Fruit fly (Drosophila melanogaster) whole organism, embryonic: Measurements from ENCODE around the gene CG13365.

Experiments used
- Adf1 ChIP-seq: fragments of 200-800 bp; sonication (Bioruptor generic); IDR thresholded peaks from 2 replicates; pipeline ENCODE4 v1.3.6; 2022; ENCODE audit warnings: missing biosample characterization, missing genetic modification characterization
- Antp ChIP-seq: fragments of 200-800 bp; sonication (Bioruptor generic); optimal IDR thresholded peaks from 3 replicates; lab custom pipeline; 2016; ENCODE audit warnings: missing biosample characterization, missing genetic modification characterization
- CG10979 ChIP-seq: fragments of 200-800 bp; sonication (Bioruptor generic); optimal IDR thresholded peaks from 2 replicates; lab custom pipeline; 2018; ENCODE audit warnings: missing biosample characterization, mild to moderate bottlenecking, missing genetic modification characterization, moderate library complexity
- CG11398 ChIP-seq: fragments of 200-800 bp; sonication (Bioruptor generic); optimal IDR thresholded peaks from 2 replicates; lab custom pipeline; 2016; ENCODE audit warnings: missing biosample characterization, missing genetic modification characterization
- CG14014 ChIP-seq: fragments of 200-800 bp; sonication (Bioruptor generic); IDR thresholded peaks from 2 replicates; pipeline ENCODE4 v1.3.6; 2022; ENCODE audit warnings: missing biosample characterization, missing genetic modification characterization
- CG14710 ChIP-seq: fragments of 200-800 bp; sonication (Bioruptor generic); optimal IDR thresholded peaks from 3 replicates; lab custom pipeline; 2019; ENCODE audit warnings: missing biosample characterization, mild to moderate bottlenecking, missing genetic modification characterization, moderate library complexity
- CG17385 ChIP-seq: fragments of 200-800 bp; sonication (Bioruptor generic); optimal IDR thresholded peaks from 3 replicates; lab custom pipeline; 2018; ENCODE audit warnings: missing biosample characterization, mild to moderate bottlenecking, missing genetic modification characterization
- CG18619 ChIP-seq: fragments of 200-800 bp; sonication (Bioruptor generic); optimal IDR thresholded peaks from 3 replicates; lab custom pipeline; 2017; ENCODE audit warnings: missing biosample characterization, mild to moderate bottlenecking, missing genetic modification characterization
- CG2202 ChIP-seq: fragments of 200-800 bp; sonication (Bioruptor generic); optimal IDR thresholded peaks from 2 replicates; lab custom pipeline; 2018; ENCODE audit warnings: missing biosample characterization, mild to moderate bottlenecking, missing genetic modification characterization
- CG3726 ChIP-seq: fragments of 200-800 bp; sonication (Bioruptor generic); IDR thresholded peaks from 3 replicates; pipeline ENCODE4, ENCODE4 v1.3.6; 2022; ENCODE audit warnings: missing biosample characterization, missing genetic modification characterization
- CG4424 ChIP-seq: fragments of 200-800 bp; sonication (Bioruptor generic); optimal IDR thresholded peaks from 3 replicates; lab custom pipeline; 2016; ENCODE audit warnings: missing biosample characterization, missing genetic modification characterization
- CG4820 ChIP-seq: fragments of 200-800 bp; sonication (Bioruptor generic); optimal IDR thresholded peaks from 3 replicates; lab custom pipeline; 2016; ENCODE audit warnings: missing biosample characterization, missing genetic modification characterization
- CG6175 ChIP-seq: fragments of 200-800 bp; sonication (Bioruptor generic); IDR thresholded peaks from 3 replicates; pipeline ENCODE4 v1.3.6; 2022; ENCODE audit warnings: missing biosample characterization, missing genetic modification characterization
- CG6272 ChIP-seq: fragments of 200-800 bp; sonication (Bioruptor generic); IDR thresholded peaks from 2 replicates; pipeline ENCODE4 v1.3.6; 2022; ENCODE audit warnings: missing biosample characterization, missing genetic modification characterization
- Hr3 ChIP-seq: fragments of 200-800 bp; sonication (Bioruptor generic); optimal IDR thresholded peaks from 3 replicates; lab custom pipeline; 2016; ENCODE audit warnings: missing biosample characterization, missing genetic modification characterization
- Hsf ChIP-seq: fragments of 200-800 bp; sonication (Bioruptor generic); optimal IDR thresholded peaks from 3 replicates; lab custom pipeline; 2016; ENCODE audit warnings: missing biosample characterization, missing genetic modification characterization
- Myb ChIP-seq: fragments of 200-800 bp; sonication (Bioruptor generic); optimal IDR thresholded peaks from 2 replicates; lab custom pipeline; 2016; ENCODE audit warnings: missing biosample characterization, missing genetic modification characterization
- NC2β ChIP-seq: fragments of 200-800 bp; sonication (Bioruptor generic); optimal IDR thresholded peaks from 2 replicates; lab custom pipeline; 2016; ENCODE audit warnings: missing biosample characterization, missing genetic modification characterization
- NFAT ChIP-seq: fragments of 200-800 bp; sonication (Bioruptor generic); IDR thresholded peaks from 2 replicates; pipeline ENCODE4 v1.3.6; 2022; ENCODE audit warnings: missing biosample characterization, missing genetic modification characterization
- Oli ChIP-seq: fragments of 200-800 bp; sonication (Bioruptor generic); optimal IDR thresholded peaks from 2 replicates; lab custom pipeline; 2018; ENCODE audit warnings: missing biosample characterization, mild to moderate bottlenecking, missing genetic modification characterization, moderate library complexity
- Pdp1 ChIP-seq, 2 experiments: fragments of 200-800 bp; sonication (Bioruptor generic); optimal IDR thresholded peaks; 3 replicates each; lab custom pipeline; 2016; ENCODE audit warnings: missing biosample characterization in 2 of 2, missing genetic modification characterization in 2 of 2, mild to moderate bottlenecking in 1 of 2, moderate library complexity in 1 of 2
- Poxn ChIP-seq: fragments of 200-800 bp; sonication (Bioruptor generic); IDR thresholded peaks from 2 replicates; pipeline ENCODE4 v1.3.6; 2022; ENCODE audit warnings: missing biosample characterization, missing genetic modification characterization
- Usf ChIP-seq: fragments of 200-800 bp; sonication (Bioruptor generic); optimal IDR thresholded peaks from 2 replicates; lab custom pipeline; 2017; ENCODE audit warnings: missing genotype, missing biosample characterization, missing genetic modification characterization
- ab ChIP-seq: fragments of 200-800 bp; sonication (Bioruptor generic); optimal IDR thresholded peaks from 2 replicates; lab custom pipeline; 2016; ENCODE audit warnings: missing biosample characterization, missing genetic modification characterization
- ara ChIP-seq: fragments of 200-800 bp; sonication (Bioruptor generic); IDR thresholded peaks from 2 replicates; pipeline ENCODE4 v1.3.6; 2022; ENCODE audit warnings: missing biosample characterization, missing genetic modification characterization
- ase ChIP-seq: fragments of 200-800 bp; sonication (Bioruptor generic); IDR thresholded peaks from 3 replicates; pipeline ENCODE4 v1.3.6; 2022; ENCODE audit warnings: missing biosample characterization, missing genetic modification characterization
- bsh ChIP-seq, 2 experiments: fragments of 200-800 bp; sonication (Bioruptor generic); optimal IDR thresholded peaks; 2 replicates each; lab custom pipeline; 2017 to 2018; ENCODE audit warnings: mild to moderate bottlenecking in 2 of 2, missing biosample characterization in 2 of 2, missing genetic modification characterization in 2 of 2, moderate library complexity in 1 of 2
- btn ChIP-seq: fragments of 200-800 bp; sonication (Bioruptor generic); optimal IDR thresholded peaks from 2 replicates; lab custom pipeline; 2016; ENCODE audit warnings: missing biosample characterization, missing genetic modification characterization
- cas ChIP-seq: fragments of 200-800 bp; sonication (Bioruptor generic); IDR thresholded peaks from 2 replicates; pipeline ENCODE4 v1.3.6; 2022; ENCODE audit warnings: missing biosample characterization, missing genetic modification characterization
- crc ChIP-seq: fragments of 200-800 bp; sonication (Bioruptor generic); optimal IDR thresholded peaks from 2 replicates; lab custom pipeline; 2016; ENCODE audit warnings: missing biosample characterization, missing genetic modification characterization
- dati ChIP-seq: fragments of 200-800 bp; sonication (Bioruptor generic); IDR thresholded peaks from 2 replicates; pipeline ENCODE4 v1.3.6; 2022; ENCODE audit warnings: missing biosample characterization, missing genetic modification characterization
- ewg ChIP-seq: fragments of 200-800 bp; sonication (Bioruptor generic); optimal IDR thresholded peaks from 3 replicates; lab custom pipeline; 2017; ENCODE audit warnings: mild to moderate bottlenecking, missing biosample characterization, missing genetic modification reagents, missing genetic modification characterization
- gce ChIP-seq: fragments of 200-800 bp; sonication (Bioruptor generic); IDR thresholded peaks from 3 replicates; pipeline ENCODE4 v1.3.6; 2022; ENCODE audit warnings: missing biosample characterization, missing genetic modification characterization
- gro ChIP-seq: fragments of 200-800 bp; sonication (Bioruptor generic); optimal IDR thresholded peaks from 2 replicates; lab custom pipeline; 2016; ENCODE audit warnings: missing biosample characterization, missing genetic modification characterization
- jigr1 ChIP-seq: fragments of 200-800 bp; sonication (Bioruptor generic); IDR thresholded peaks from 3 replicates; pipeline ENCODE4 v1.3.6; 2022; ENCODE audit warnings: missing biosample characterization, missing genetic modification characterization
- kni ChIP-seq: fragments of 200-800 bp; sonication (Bioruptor generic); optimal IDR thresholded peaks from 3 replicates; lab custom pipeline; 2017; ENCODE audit warnings: mild to moderate bottlenecking, missing biosample characterization, missing genetic modification reagents, missing genetic modification characterization
- lbe ChIP-seq: fragments of 200-800 bp; sonication (Bioruptor generic); optimal IDR thresholded peaks from 2 replicates; lab custom pipeline; 2016; ENCODE audit warnings: missing biosample characterization, mild to moderate bottlenecking, missing genetic modification characterization
- p53 ChIP-seq: fragments of 200-800 bp; sonication (Bioruptor generic); optimal IDR thresholded peaks from 2 replicates; lab custom pipeline; 2016; ENCODE audit warnings: missing biosample characterization, missing genetic modification characterization
- pan ChIP-seq, 4 experiments: fragments of >200 bp in 3 of 4; fragments of 200-800 bp in 1 of 4; sonication (Bioruptor generic) in 1 of 4; optimal IDR thresholded peaks in 3 of 4; IDR thresholded peaks in 1 of 4; 2 replicates each; pipeline versions ENCODE4 v1.3.6 to Lab custom; 2017 to 2022; ENCODE audit warnings: missing biosample characterization in 2 of 4, missing genetic modification characterization in 2 of 4, mixed read lengths in 1 of 4
- pita ChIP-seq: fragments of 200-800 bp; sonication (Bioruptor generic); optimal IDR thresholded peaks from 2 replicates; lab custom pipeline; 2017; ENCODE audit warnings: missing biosample characterization, mild to moderate bottlenecking, missing genetic modification characterization
- run ChIP-seq: fragments of 200-800 bp; sonication (Bioruptor generic); optimal IDR thresholded peaks from 3 replicates; lab custom pipeline; 2018; ENCODE audit warnings: missing biosample characterization, mild to moderate bottlenecking, missing genetic modification characterization
- sc ChIP-seq, 3 experiments: fragments of >200 bp in 2 of 3; fragments of 200-800 bp in 1 of 3; sonication (Bioruptor generic) in 1 of 3; optimal IDR thresholded peaks; 2 replicates in 2 of 3; 3 replicates in 1 of 3; lab custom pipeline; 2017; ENCODE audit warnings: mild to moderate bottlenecking in 1 of 3, missing biosample characterization in 1 of 3, missing genetic modification characterization in 1 of 3, missing genetic modification reagents in 1 of 3
- sd ChIP-seq: fragments of 200-800 bp; sonication (Bioruptor generic); optimal IDR thresholded peaks from 3 replicates; lab custom pipeline; 2018; ENCODE audit warnings: missing biosample characterization, mild to moderate bottlenecking, missing genetic modification characterization, moderate library complexity
- sim ChIP-seq: fragments of 200-800 bp; sonication (Bioruptor generic); IDR thresholded peaks from 2 replicates; pipeline ENCODE4 v1.3.6; 2022; ENCODE audit warnings: missing biosample characterization, missing genetic modification characterization
- slou ChIP-seq: fragments of 200-800 bp; sonication (Bioruptor generic); optimal IDR thresholded peaks from 3 replicates; lab custom pipeline; 2016; ENCODE audit warnings: missing biosample characterization, missing genetic modification characterization
- sna ChIP-seq: fragments of 200-800 bp; sonication (Bioruptor generic); IDR thresholded peaks from 2 replicates; pipeline ENCODE4 v1.3.6; 2022; ENCODE audit warnings: missing biosample characterization, missing genetic modification characterization; ENCODE audit not compliant: partially characterized antibody
- so ChIP-seq: fragments of 200-800 bp; sonication (Bioruptor generic); IDR thresholded peaks from 3 replicates; pipeline ENCODE4 v1.3.6; 2022; ENCODE audit warnings: missing biosample characterization, missing genetic modification characterization
- sug ChIP-seq: fragments of 200-800 bp; optimal IDR thresholded peaks from 2 replicates; lab custom pipeline; 2019; ENCODE audit warnings: missing biosample characterization, mild to moderate bottlenecking, missing genetic modification characterization, moderate library complexity
- tna ChIP-seq: fragments of 200-800 bp; sonication (Bioruptor generic); IDR thresholded peaks from 2 replicates; pipeline ENCODE4 v1.3.6; 2022; ENCODE audit warnings: missing biosample characterization, missing genetic modification characterization; ENCODE audit not compliant: partially characterized antibody

Gene CG13365

dm6 chrX:655492-656379 lies 34.7 kb upstream of the CG13365 start, which contains the start of the genes Hmt4-20 and SkpA (continued):
- no peak for TF ChIP-seq pan (optimal IDR thresholded peaks at IDR 0.05; lab: Kevin White, UChicago)
- no peak for TF ChIP-seq pan (GFP tag; optimal IDR thresholded peaks at IDR 0.05 in 1 of 2, IDR thresholded peaks at IDR 0.05 in 1 of 2)
- no peak for TF ChIP-seq lbe
- TF ChIP-seq btn (GFP tag; lab: Kevin White, UChicago), result no peak
- no peak for TF ChIP-seq CG4820 (GFP tag; lab: Kevin White, UChicago)
- no peak for TF ChIP-seq gro (GFP tag; lab: Kevin White, UChicago)
- no peak for TF ChIP-seq dati (GFP tag; lab: Robert Waterston, UW)
- no peak for TF ChIP-seq CG2202 (tag; lab: Kevin White, UChicago)
- TF ChIP-seq Oli (tag; lab: Kevin White, UChicago), result no peak
- no peak for TF ChIP-seq CG3726 (GFP tag; lab: Robert Waterston, UW)
- peak in 1 of 2 experiments; percentile 36 for TF ChIP-seq Pdp1 (GFP tag; optimal IDR thresholded peaks at IDR 0.05; lab: Kevin White, UChicago)
- TF ChIP-seq Adf1 (GFP tag; lab: Robert Waterston, UW), result no peak; the same call in 1 of the 2 replicates
- no peak for TF ChIP-seq crc (GFP tag; lab: Kevin White, UChicago)
- no peak for TF ChIP-seq sc (optimal IDR thresholded peaks at IDR 0.05; lab: Kevin White, UChicago)
- TF ChIP-seq sc (GFP tag; optimal IDR thresholded peaks at IDR 0.05; lab: Kevin White, UChicago), result no peak
- peak; percentile 16 for TF ChIP-seq Antp
- TF ChIP-seq CG18619 (GFP tag; lab: Kevin White, UChicago), result no peak
- TF ChIP-seq Poxn, result no peak
- no peak for TF ChIP-seq Hsf
- no peak for TF ChIP-seq CG11398 (GFP tag; lab: Kevin White, UChicago)
- TF ChIP-seq pita (GFP tag; lab: Kevin White, UChicago), result peak; percentile 78
- TF ChIP-seq ara (GFP tag; lab: Robert Waterston, UW), result no peak
- no peak for TF ChIP-seq CG10979 (tag; lab: Kevin White, UChicago)
- TF ChIP-seq CG6272 (GFP tag; lab: Robert Waterston, UW), result peak; percentile 36; the same call in 1 of the 2 replicates
- TF ChIP-seq sd (tag; lab: Kevin White, UChicago), result no peak
- no peak for TF ChIP-seq ab (GFP tag; lab: Kevin White, UChicago)
- no peak for TF ChIP-seq CG14014 (GFP tag; lab: Robert Waterston, UW)
- no peak for TF ChIP-seq ase (GFP tag; lab: Robert Waterston, UW)
- TF ChIP-seq Usf (GFP tag; lab: Kevin White, UChicago), result no peak
- peak; percentile 16; the same call in 1 of the 2 replicates for TF ChIP-seq NFAT (GFP tag; lab: Robert Waterston, UW)
- peak; percentile 83 for TF ChIP-seq CG14710 (tag; lab: Kevin White, UChicago)
- peak; percentile 14 for TF ChIP-seq sug (tag; lab: Kevin White, UChicago)
- TF ChIP-seq bsh (GFP tag; optimal IDR thresholded peaks at IDR 0.05; lab: Kevin White, UChicago), result no peak
- TF ChIP-seq p53 (GFP tag; lab: Kevin White, UChicago), result peak; percentile 16
- TF ChIP-seq kni (GFP tag; lab: Kevin White, UChicago), result no peak
- no peak for TF ChIP-seq CG17385 (GFP tag; lab: Kevin White, UChicago)
- no peak for TF ChIP-seq CG6175
- TF ChIP-seq NC2β (GFP tag; lab: Kevin White, UChicago), result no peak
- no peak for TF ChIP-seq Hr3 (GFP tag; lab: Kevin White, UChicago)
- no peak for TF ChIP-seq run (tag; lab: Kevin White, UChicago)
- no peak for TF ChIP-seq jigr1
- TF ChIP-seq ewg, result peak; percentile 14
- peak; percentile 74 for TF ChIP-seq Myb (GFP tag; lab: Kevin White, UChicago)
- no peak for TF ChIP-seq slou (GFP tag; lab: Kevin White, UChicago)
- no peak for TF ChIP-seq CG4424 (GFP tag; lab: Kevin White, UChicago)
- TF ChIP-seq sim, result no peak
- no peak for TF ChIP-seq so (GFP tag; lab: Robert Waterston, UW)
- TF ChIP-seq cas (GFP tag; lab: Robert Waterston, UW), result no peak
- peak; percentile 85 for TF ChIP-seq sna (GFP tag; lab: Robert Waterston, UW)
- TF ChIP-seq gce (GFP tag; lab: Robert Waterston, UW), result no peak
- TF ChIP-seq tna (GFP tag; lab: Robert Waterston, UW), result peak; percentile 85
